Worm (Caenorhabditis elegans) whole organism, young adult: ENCODE data around the gene W06A11.1.
A peak's percentile ranks its signal among the peaks of the same experiment; 100 is the strongest.

ENCODE experiments used
- B0019.2 ChIP-seq: fragments of 200-800 bp; sonication (Bioruptor generic); conservative IDR thresholded peaks from 2 replicates; pipeline ENCODE4 v1.3.6; 2022; ENCODE audit warnings: missing genetic modification reagents, missing genetic modification characterization, missing compliant biosample characterization
- B0261.1 ChIP-seq: sonication (generic microtip); optimal IDR thresholded peaks from 2 replicates; lab custom pipeline; 2016; ENCODE audit warnings: mild to moderate bottlenecking, missing genetic modification characterization, moderate library complexity, missing compliant biosample characterization
- B0336.3 ChIP-seq: fragments of 200-800 bp; sonication (Bioruptor generic); IDR thresholded peaks from 2 replicates; pipeline ENCODE4 v1.3.6; 2022; ENCODE audit warnings: missing genetic modification characterization, missing compliant biosample characterization
- C06A6.2 ChIP-seq: fragments of 200-800 bp; sonication (Bioruptor generic); conservative IDR thresholded peaks from 2 replicates; pipeline ENCODE4 v1.3.6; 2022; ENCODE audit warnings: missing genetic modification characterization, missing compliant biosample characterization
- F22D6.2 ChIP-seq: sonication (generic microtip); optimal IDR thresholded peaks from 2 replicates; lab custom pipeline; 2016; ENCODE audit warnings: mild to moderate bottlenecking, missing genetic modification characterization, missing compliant biosample characterization
- F23B12.7 ChIP-seq: sonication (generic microtip); optimal IDR thresholded peaks from 2 replicates; lab custom pipeline; 2017; ENCODE audit warnings: missing genetic modification characterization, mild to moderate bottlenecking, missing compliant biosample characterization, antibody characterized with exemption, moderate library complexity; ENCODE audit not compliant: insufficient read depth
- F37B4.10 ChIP-seq: fragments of 200-800 bp; sonication (Bioruptor generic); IDR thresholded peaks from 2 replicates; pipeline ENCODE4 v1.3.6; 2022; ENCODE audit warnings: missing genetic modification characterization, missing compliant biosample characterization
- F52B5.7 ChIP-seq: sonication (generic microtip); optimal IDR thresholded peaks from 2 replicates; lab custom pipeline; 2016; ENCODE audit warnings: mild to moderate bottlenecking, missing genetic modification characterization, missing compliant biosample characterization
- F55B11.4 ChIP-seq: sonication (generic microtip); optimal IDR thresholded peaks from 2 replicates; lab custom pipeline; 2016; ENCODE audit warnings: missing compliant biosample characterization, missing genetic modification characterization, borderline replicate concordance; ENCODE audit not compliant: insufficient read depth
- K12H6.12 ChIP-seq: fragments of 200-800 bp; sonication (Bioruptor generic); optimal IDR thresholded peaks from 2 replicates; lab custom pipeline; 2018; ENCODE audit warnings: mild to moderate bottlenecking, missing genetic modification characterization, missing compliant biosample characterization
- Y53F4B.3 ChIP-seq: fragments of 200-800 bp; sonication (Bioruptor generic); IDR thresholded peaks from 2 replicates; pipeline ENCODE4 v1.3.6; 2022; ENCODE audit warnings: missing genetic modification reagents, missing genetic modification characterization, missing compliant biosample characterization
- Y53G8AR.9 ChIP-seq: fragments of 200-800 bp; sonication (Bioruptor generic); conservative IDR thresholded peaks from 2 replicates; pipeline ENCODE4 v1.3.6; 2022; ENCODE audit warnings: missing genetic modification reagents, missing genetic modification characterization, missing compliant biosample characterization
- atf-7 ChIP-seq: sonication (generic microtip); optimal IDR thresholded peaks from 2 replicates; lab custom pipeline; 2017; ENCODE audit warnings: mild to moderate bottlenecking, missing genetic modification characterization, missing compliant biosample characterization
- bed-2 ChIP-seq: fragments of 200-800 bp; sonication (Bioruptor generic); IDR thresholded peaks from 2 replicates; pipeline ENCODE4 v1.3.6; 2022; ENCODE audit warnings: missing genetic modification reagents, missing genetic modification characterization, missing compliant biosample characterization
- ccch-3 ChIP-seq: fragments of 200-800 bp; sonication (Bioruptor generic); optimal IDR thresholded peaks from 2 replicates; lab custom pipeline; 2018; ENCODE audit warnings: mild to moderate bottlenecking, missing genetic modification characterization, missing compliant biosample characterization
- cebp-1 ChIP-seq, 2 experiments: fragments of 200-800 bp in 1 of 2; sonication (Bioruptor generic) in 1 of 2; sonication (generic microtip) in 1 of 2; IDR thresholded peaks in 1 of 2; optimal IDR thresholded peaks in 1 of 2; 2 replicates each; pipeline versions ENCODE4 v1.3.6 to Lab custom; 2017 to 2022; ENCODE audit warnings: missing compliant biosample characterization in 2 of 2, missing genetic modification characterization in 2 of 2, mild to moderate bottlenecking in 1 of 2, missing genetic modification reagents in 1 of 2, moderate library complexity in 1 of 2
- ceh-100 ChIP-seq: fragments of 200-800 bp; sonication (Bioruptor generic); IDR thresholded peaks from 2 replicates; pipeline ENCODE4 v1.3.6; 2022; ENCODE audit warnings: missing genetic modification reagents, missing genetic modification characterization, missing compliant biosample characterization
- ceh-27 ChIP-seq: fragments of 200-800 bp; sonication (Bioruptor generic); optimal IDR thresholded peaks from 2 replicates; lab custom pipeline; 2018; ENCODE audit warnings: mild to moderate bottlenecking, missing genetic modification characterization, moderate library complexity, missing compliant biosample characterization
- ceh-58 ChIP-seq: fragments of 200-800 bp; sonication (Bioruptor generic); IDR thresholded peaks from 2 replicates; pipeline ENCODE4 v1.3.6; 2022; ENCODE audit warnings: missing genetic modification characterization, missing compliant biosample characterization
- ceh-91 ChIP-seq: fragments of 200-800 bp; sonication (Bioruptor generic); IDR thresholded peaks from 2 replicates; pipeline ENCODE4 v1.3.6; 2022; ENCODE audit warnings: missing genetic modification reagents, missing genetic modification characterization, missing compliant biosample characterization
- dpff-1 ChIP-seq: sonication (generic microtip); optimal IDR thresholded peaks from 2 replicates; lab custom pipeline; 2017; ENCODE audit warnings: mild to moderate bottlenecking, missing genetic modification characterization, missing compliant biosample characterization
- egrh-3 ChIP-seq: fragments of 200-800 bp; sonication (Bioruptor generic); IDR thresholded peaks from 2 replicates; pipeline ENCODE4 v1.3.6; 2022; ENCODE audit warnings: missing genetic modification reagents, missing genetic modification characterization, missing compliant biosample characterization
- ekl-4 ChIP-seq: fragments of 200-800 bp; sonication (Bioruptor generic); IDR thresholded peaks from 2 replicates; pipeline ENCODE4 v1.3.6; 2022; ENCODE audit warnings: missing genetic modification reagents, missing genetic modification characterization, missing compliant biosample characterization
- ets-4 ChIP-seq: fragments of 200-800 bp; sonication (Bioruptor generic); optimal IDR thresholded peaks from 2 replicates; lab custom pipeline; 2018; ENCODE audit warnings: mild to moderate bottlenecking, missing genetic modification characterization, missing compliant biosample characterization
- him-1 ChIP-seq: sonication (generic microtip); optimal IDR thresholded peaks from 2 replicates; lab custom pipeline; 2016; ENCODE audit warnings: missing genotype, missing genetic modification reagents, missing genetic modification characterization, missing compliant biosample characterization
- hlh-12 ChIP-seq: sonication (generic microtip); optimal IDR thresholded peaks from 2 replicates; lab custom pipeline; 2016; ENCODE audit warnings: missing genetic modification characterization, missing compliant biosample characterization
- hmg-1.2 ChIP-seq: fragments of 200-800 bp; sonication (Bioruptor generic); IDR thresholded peaks from 2 replicates; pipeline ENCODE4 v1.3.6; 2022; ENCODE audit warnings: missing genetic modification reagents, missing genetic modification characterization, missing compliant biosample characterization
- hsf-1 ChIP-seq: fragments of 200-800 bp; sonication (Bioruptor generic); IDR thresholded peaks from 2 replicates; pipeline ENCODE4 v1.3.6; 2022; ENCODE audit warnings: missing genetic modification reagents, missing genetic modification characterization, missing compliant biosample characterization
- lag-1 ChIP-seq: fragments of 200-800 bp; sonication (Bioruptor generic); IDR thresholded peaks from 2 replicates; pipeline ENCODE4 v1.3.6; 2022; ENCODE audit warnings: missing genetic modification reagents, missing genetic modification characterization, missing compliant biosample characterization
- let-526 ChIP-seq: fragments of 200-800 bp; sonication (Bioruptor generic); IDR thresholded peaks from 2 replicates; pipeline ENCODE4 v1.3.6; 2022; ENCODE audit warnings: missing genetic modification reagents, missing genetic modification characterization, missing compliant biosample characterization
- lin-26 ChIP-seq: fragments of 200-800 bp; sonication (Bioruptor generic); IDR thresholded peaks from 2 replicates; pipeline ENCODE4 v1.3.6; 2022; ENCODE audit warnings: missing genetic modification reagents, missing genetic modification characterization, missing compliant biosample characterization
- lin-35 ChIP-seq, 3 experiments: fragments of 150-350 bp in 2 of 3; sonication (generic microtip) in 1 of 3; optimal IDR thresholded peaks; 2 replicates each; lab custom pipeline; 2014 to 2018; ENCODE audit warnings: missing biosample characterization in 3 of 3, missing genetic modification characterization in 3 of 3, missing genetic modification reagents in 3 of 3
- lin-40 ChIP-seq: sonication (generic microtip); optimal IDR thresholded peaks from 2 replicates; lab custom pipeline; 2016; ENCODE audit warnings: missing genetic modification characterization, mild to moderate bottlenecking, missing compliant biosample characterization, missing genotype, missing genetic modification reagents
- lin-54 ChIP-seq: fragments of 200-800 bp; sonication (Bioruptor generic); optimal IDR thresholded peaks from 2 replicates; lab custom pipeline; 2018; ENCODE audit warnings: mild to moderate bottlenecking, missing genetic modification characterization, missing compliant biosample characterization
- lir-1 ChIP-seq: fragments of 200-800 bp; sonication (Bioruptor generic); conservative IDR thresholded peaks from 2 replicates; pipeline ENCODE4 v1.3.6; 2022; ENCODE audit warnings: missing genetic modification reagents, missing genetic modification characterization, missing compliant biosample characterization
- lsl-1 ChIP-seq: fragments of 200-800 bp; sonication (Bioruptor generic); optimal IDR thresholded peaks from 2 replicates; lab custom pipeline; 2018; ENCODE audit warnings: mild to moderate bottlenecking, missing genetic modification characterization, moderate library complexity, missing compliant biosample characterization
- madf-10 ChIP-seq: sonication (generic microtip); optimal IDR thresholded peaks from 2 replicates; lab custom pipeline; 2016; ENCODE audit warnings: mild to moderate bottlenecking, missing genetic modification characterization, missing compliant biosample characterization
- madf-3 ChIP-seq: fragments of 200-800 bp; sonication (Bioruptor generic); IDR thresholded peaks from 2 replicates; pipeline ENCODE4 v1.3.6; 2022; ENCODE audit warnings: missing genetic modification reagents, missing genetic modification characterization, missing compliant biosample characterization
- mxl-1 ChIP-seq: sonication (generic microtip); optimal IDR thresholded peaks from 2 replicates; lab custom pipeline; 2016; ENCODE audit warnings: missing genetic modification characterization, missing compliant biosample characterization
- nhr-120 ChIP-seq: fragments of 200-800 bp; sonication (Bioruptor generic); IDR thresholded peaks from 2 replicates; pipeline ENCODE4 v1.3.6; 2022; ENCODE audit warnings: missing genetic modification characterization, missing compliant biosample characterization
- nhr-179 ChIP-seq: sonication (generic microtip); optimal IDR thresholded peaks from 2 replicates; lab custom pipeline; 2016; ENCODE audit warnings: mild to moderate bottlenecking, missing genetic modification characterization, missing compliant biosample characterization
- repo-1 ChIP-seq: sonication (generic microtip); optimal IDR thresholded peaks from 2 replicates; lab custom pipeline; 2017; ENCODE audit warnings: mild to moderate bottlenecking, missing genetic modification characterization, missing compliant biosample characterization
- sdz-38 ChIP-seq: sonication (generic microtip); optimal IDR thresholded peaks from 2 replicates; lab custom pipeline; 2016; ENCODE audit warnings: missing genotype, missing genetic modification characterization, missing compliant biosample characterization
- somi-1 ChIP-seq: fragments of 200-800 bp; sonication (Bioruptor generic); optimal IDR thresholded peaks from 2 replicates; lab custom pipeline; 2018; ENCODE audit warnings: mild to moderate bottlenecking, missing genetic modification characterization, missing compliant biosample characterization
- tbx-9 ChIP-seq: sonication (generic microtip); optimal IDR thresholded peaks from 2 replicates; lab custom pipeline; 2016; ENCODE audit warnings: borderline replicate concordance, missing genetic modification characterization, inconsistent platforms, missing compliant biosample characterization
- unc-130 ChIP-seq: sonication (generic microtip); optimal IDR thresholded peaks from 2 replicates; lab custom pipeline; 2016; ENCODE audit warnings: missing genetic modification reagents, missing genetic modification characterization, missing compliant biosample characterization
- unc-62 ChIP-seq: fragments of 150-350 bp; optimal IDR thresholded peaks from 2 replicates; lab custom pipeline; 2014; ENCODE audit warnings: missing biosample characterization, missing genetic modification reagents, missing genetic modification characterization
- ztf-25 ChIP-seq: fragments of 200-800 bp; sonication (Bioruptor generic); IDR thresholded peaks from 2 replicates; pipeline ENCODE4 v1.3.6; 2022; ENCODE audit warnings: missing genetic modification reagents, missing genetic modification characterization, missing compliant biosample characterization
- ztf-26 ChIP-seq: sonication (generic microtip); optimal IDR thresholded peaks from 2 replicates; lab custom pipeline; 2017; ENCODE audit warnings: missing genetic modification characterization, missing compliant biosample characterization

The W06A11.1 gene

DNA sequence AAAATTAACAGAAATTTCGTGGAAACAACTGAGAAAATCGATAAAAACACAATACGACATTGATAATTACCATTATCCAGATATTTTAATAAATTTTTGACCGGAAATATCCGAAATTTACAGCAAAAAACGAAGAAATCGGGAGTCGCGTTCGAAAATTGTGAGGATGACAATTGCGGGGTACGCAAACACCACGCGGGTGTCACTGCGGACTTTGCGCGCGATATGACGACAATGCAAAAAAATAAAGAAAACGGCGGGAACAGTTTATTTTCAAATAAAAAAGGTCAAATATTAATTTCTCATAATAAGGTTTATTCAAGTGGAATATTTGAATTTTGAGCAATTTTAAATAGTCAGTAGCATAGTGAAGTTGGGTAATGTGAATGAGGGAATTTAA, 23.0 kb upstream of the W06A11.1 start, which contains the start of gene rpn-11 (continued):
- TF ChIP-seq B0336.3 (GFP tag; lab: Robert Waterston, UW): peak; percentile 68; the same call in 1 of the 2 replicates
- TF ChIP-seq egrh-3: no peak
- TF ChIP-seq lin-35 (GFP tag; optimal IDR thresholded peaks at IDR 0.05; lab: Kevin White, UChicago): peak; percentile 62 to 95 (median 69)
- peak; percentile 41; the same call in 1 of the 2 replicates for TF ChIP-seq ceh-100 (GFP tag; lab: Robert Waterston, UW)
- TF ChIP-seq ccch-3: no peak
- peak; percentile 72 for TF ChIP-seq ekl-4 (GFP tag; lab: Robert Waterston, UW)
- no peak for TF ChIP-seq ets-4 (GFP tag; lab: Kevin White, UChicago)
- TF ChIP-seq atf-7 (tag; lab: Kevin White, UChicago): peak; percentile 54
- peak; percentile 64; the same call in 1 of the 2 replicates for TF ChIP-seq C06A6.2 (GFP tag; lab: Robert Waterston, UW)
- TF ChIP-seq F52B5.7: no peak
- TF ChIP-seq F55B11.4 (tag; lab: Kevin White, UChicago): no peak
- peak; percentile 40 for TF ChIP-seq repo-1 (tag; lab: Kevin White, UChicago)
- peak; percentile 13; the same call in 1 of the 2 replicates for TF ChIP-seq hsf-1 (GFP tag; lab: Robert Waterston, UW)
- no peak for TF ChIP-seq cebp-1 (GFP tag; IDR thresholded peaks at IDR 0.05; lab: Robert Waterston, UW)
- peak; percentile 83 for TF ChIP-seq cebp-1 (tag; optimal IDR thresholded peaks at IDR 0.05; lab: Kevin White, UChicago)
- TF ChIP-seq ceh-27 (GFP tag; lab: Kevin White, UChicago): peak; percentile 66
- peak; percentile 98 for TF ChIP-seq lin-54 (GFP tag; lab: Kevin White, UChicago)
- TF ChIP-seq him-1 (tag; lab: Kevin White, UChicago): peak; percentile 29
- peak; percentile 56 for TF ChIP-seq unc-130 (GFP tag; lab: Kevin White, UChicago)
- TF ChIP-seq dpff-1 (tag; lab: Kevin White, UChicago): no peak
- 0 out of 2 replicates have a peak, but pooled peaks have one; percentile 55 for TF ChIP-seq Y53G8AR.9
- no peak for TF ChIP-seq unc-62
- peak; percentile 10; the same call in 1 of the 2 replicates for TF ChIP-seq bed-2 (GFP tag; lab: Robert Waterston, UW)
- no peak for TF ChIP-seq F37B4.10
- peak; percentile 77 for TF ChIP-seq lsl-1 (GFP tag; lab: Kevin White, UChicago)
- TF ChIP-seq ztf-26 (tag; lab: Kevin White, UChicago): peak; percentile 80
- TF ChIP-seq lin-40 (tag; lab: Kevin White, UChicago): peak; percentile 88
- peak; percentile 51 for TF ChIP-seq F22D6.2 (tag; lab: Kevin White, UChicago)
- no peak for TF ChIP-seq mxl-1 (tag; lab: Kevin White, UChicago)
- TF ChIP-seq F23B12.7 (tag; lab: Kevin White, UChicago): peak; percentile 49
- TF ChIP-seq lag-1 (GFP tag; lab: Robert Waterston, UW): no peak
- no peak for TF ChIP-seq nhr-120 (GFP tag; lab: Robert Waterston, UW)
- peak; percentile 67 for TF ChIP-seq K12H6.12 (tag; lab: Kevin White, UChicago)
- no peak for TF ChIP-seq let-526 (GFP tag; lab: Robert Waterston, UW)
- TF ChIP-seq B0261.1 (tag; lab: Kevin White, UChicago): peak; percentile 5
- TF ChIP-seq tbx-9 (tag; lab: Kevin White, UChicago): no peak
- 0 out of 2 replicates have a peak, but pooled peaks have one; percentile 8 for TF ChIP-seq lin-26 (GFP tag; lab: Robert Waterston, UW)
- TF ChIP-seq B0019.2 (GFP tag; lab: Robert Waterston, UW): peak; percentile 65
- TF ChIP-seq somi-1 (GFP tag; lab: Kevin White, UChicago): no peak
- TF ChIP-seq ceh-58 (GFP tag; lab: Robert Waterston, UW): no peak
- TF ChIP-seq nhr-179 (tag; lab: Kevin White, UChicago): no peak
- TF ChIP-seq ceh-91 (GFP tag; lab: Robert Waterston, UW): peak; percentile 86
- TF ChIP-seq lir-1 (GFP tag; lab: Robert Waterston, UW): peak; percentile 71
- peak; percentile 1 for TF ChIP-seq madf-10
- TF ChIP-seq sdz-38 (tag; lab: Kevin White, UChicago): no peak
- TF ChIP-seq Y53F4B.3: no peak
- TF ChIP-seq ztf-25 (GFP tag; lab: Robert Waterston, UW): no peak
- TF ChIP-seq hlh-12: no peak
- peak; percentile 92 for TF ChIP-seq hmg-1.2 (GFP tag; lab: Robert Waterston, UW)
- peak; percentile 72; the same call in 1 of the 2 replicates for TF ChIP-seq madf-3 (GFP tag; lab: Robert Waterston, UW)
